Worm (Caenorhabditis elegans) whole organism, young adult: ENCODE data around the gene nstp-3.

ENCODE experiments used
- B0035.1 ChIP-seq: sonication (generic microtip); optimal IDR thresholded peaks from 2 replicates; lab custom pipeline; 2016; ENCODE audit warnings: missing genetic modification characterization, mild to moderate bottlenecking, missing compliant biosample characterization, missing genotype, missing genetic modification reagents
- B0261.1 ChIP-seq: sonication (generic microtip); optimal IDR thresholded peaks from 2 replicates; lab custom pipeline; 2016; ENCODE audit warnings: mild to moderate bottlenecking, missing genetic modification characterization, moderate library complexity, missing compliant biosample characterization
- B0336.3 ChIP-seq: fragments of 200-800 bp; sonication (Bioruptor generic); IDR thresholded peaks from 2 replicates; pipeline ENCODE4 v1.3.6; 2022; ENCODE audit warnings: missing genetic modification characterization, missing compliant biosample characterization
- C17E4.6 ChIP-seq: fragments of 200-800 bp; sonication (Bioruptor generic); IDR thresholded peaks from 2 replicates; pipeline ENCODE4 v1.3.6; 2022; ENCODE audit warnings: missing genetic modification reagents, missing genetic modification characterization, missing compliant biosample characterization
- D2030.7 ChIP-seq: fragments of 200-800 bp; sonication (Bioruptor generic); IDR thresholded peaks from 2 replicates; pipeline ENCODE4 v1.3.6; 2022; ENCODE audit warnings: missing genetic modification reagents, missing genetic modification characterization, missing compliant biosample characterization
- F23B12.7 ChIP-seq: sonication (generic microtip); optimal IDR thresholded peaks from 2 replicates; lab custom pipeline; 2017; ENCODE audit warnings: missing genetic modification characterization, mild to moderate bottlenecking, missing compliant biosample characterization, antibody characterized with exemption, moderate library complexity; ENCODE audit not compliant: insufficient read depth
- F37B4.10 ChIP-seq: fragments of 200-800 bp; sonication (Bioruptor generic); IDR thresholded peaks from 2 replicates; pipeline ENCODE4 v1.3.6; 2022; ENCODE audit warnings: missing genetic modification characterization, missing compliant biosample characterization
- F39B2.1 ChIP-seq: fragments of 200-800 bp; sonication (Bioruptor generic); IDR thresholded peaks from 2 replicates; pipeline ENCODE4 v1.3.6; 2022; ENCODE audit warnings: missing genetic modification reagents, missing genetic modification characterization, missing compliant biosample characterization
- F57C9.4 ChIP-seq: sonication (generic microtip); optimal IDR thresholded peaks from 2 replicates; lab custom pipeline; 2017; ENCODE audit warnings: mild to moderate bottlenecking, missing genetic modification characterization, missing compliant biosample characterization
- T26A5.8 ChIP-seq: sonication (generic microtip); optimal IDR thresholded peaks from 2 replicates; lab custom pipeline; 2016; ENCODE audit warnings: missing genetic modification characterization, missing compliant biosample characterization
- ama-1 ChIP-seq, 3 experiments: fragments of 150-350 bp in 1 of 3; sonication (generic microtip) in 2 of 3; optimal IDR thresholded peaks; 2 replicates each; lab custom pipeline; 2014 to 2018; ENCODE audit warnings: missing biosample characterization in 2 of 3, missing genetic modification characterization in 2 of 3, missing genetic modification reagents in 2 of 3
- aptf-3 ChIP-seq: fragments of 200-800 bp; sonication (Bioruptor generic); IDR thresholded peaks from 2 replicates; pipeline ENCODE4 v1.3.6; 2022; ENCODE audit warnings: missing genetic modification characterization, missing compliant biosample characterization
- atf-7 ChIP-seq: sonication (generic microtip); optimal IDR thresholded peaks from 2 replicates; lab custom pipeline; 2017; ENCODE audit warnings: mild to moderate bottlenecking, missing genetic modification characterization, missing compliant biosample characterization
- athp-1 ChIP-seq: sonication (generic microtip); optimal IDR thresholded peaks from 2 replicates; lab custom pipeline; 2017; ENCODE audit warnings: mild to moderate bottlenecking, missing genetic modification characterization, missing compliant biosample characterization
- attf-5 ChIP-seq: fragments of 200-800 bp; sonication (Bioruptor generic); optimal IDR thresholded peaks from 2 replicates; lab custom pipeline; 2018; ENCODE audit warnings: mild to moderate bottlenecking, missing genetic modification characterization, missing compliant biosample characterization
- bed-2 ChIP-seq: fragments of 200-800 bp; sonication (Bioruptor generic); IDR thresholded peaks from 2 replicates; pipeline ENCODE4 v1.3.6; 2022; ENCODE audit warnings: missing genetic modification reagents, missing genetic modification characterization, missing compliant biosample characterization
- ccch-3 ChIP-seq: fragments of 200-800 bp; sonication (Bioruptor generic); optimal IDR thresholded peaks from 2 replicates; lab custom pipeline; 2018; ENCODE audit warnings: mild to moderate bottlenecking, missing genetic modification characterization, missing compliant biosample characterization
- ceh-27 ChIP-seq: fragments of 200-800 bp; sonication (Bioruptor generic); optimal IDR thresholded peaks from 2 replicates; lab custom pipeline; 2018; ENCODE audit warnings: mild to moderate bottlenecking, missing genetic modification characterization, moderate library complexity, missing compliant biosample characterization
- ceh-40 ChIP-seq: fragments of 200-800 bp; sonication (Bioruptor generic); IDR thresholded peaks from 2 replicates; pipeline ENCODE4 v1.3.6; 2022; ENCODE audit warnings: missing genetic modification characterization, missing compliant biosample characterization
- ceh-79 ChIP-seq: sonication (generic microtip); optimal IDR thresholded peaks from 2 replicates; lab custom pipeline; 2017; ENCODE audit warnings: mild to moderate bottlenecking, missing genetic modification characterization, missing compliant biosample characterization
- ceh-91 ChIP-seq: fragments of 200-800 bp; sonication (Bioruptor generic); IDR thresholded peaks from 2 replicates; pipeline ENCODE4 v1.3.6; 2022; ENCODE audit warnings: missing genetic modification reagents, missing genetic modification characterization, missing compliant biosample characterization
- dox-1 ChIP-seq: fragments of 200-800 bp; sonication (Bioruptor generic); IDR thresholded peaks from 2 replicates; pipeline ENCODE4 v1.3.6; 2022; ENCODE audit warnings: missing genetic modification reagents, missing genetic modification characterization, missing compliant biosample characterization
- dpff-1 ChIP-seq: sonication (generic microtip); optimal IDR thresholded peaks from 2 replicates; lab custom pipeline; 2017; ENCODE audit warnings: mild to moderate bottlenecking, missing genetic modification characterization, missing compliant biosample characterization
- egl-18 ChIP-seq: fragments of 200-800 bp; sonication (Bioruptor generic); IDR thresholded peaks from 2 replicates; pipeline ENCODE4 v1.3.6; 2022; ENCODE audit warnings: missing genetic modification reagents, missing genetic modification characterization, missing compliant biosample characterization
- hlh-26 ChIP-seq: fragments of 200-800 bp; sonication (Bioruptor generic); conservative IDR thresholded peaks from 2 replicates; pipeline ENCODE4 v1.3.6; 2022; ENCODE audit warnings: missing genetic modification reagents, missing genetic modification characterization, missing compliant biosample characterization
- hrde-1 ChIP-seq: sonication (generic microtip); optimal IDR thresholded peaks from 2 replicates; lab custom pipeline; 2016; ENCODE audit warnings: missing genetic modification characterization, mild to moderate bottlenecking, missing compliant biosample characterization, moderate library complexity, missing genotype, missing genetic modification reagents, borderline replicate concordance
- let-526 ChIP-seq: fragments of 200-800 bp; sonication (Bioruptor generic); IDR thresholded peaks from 2 replicates; pipeline ENCODE4 v1.3.6; 2022; ENCODE audit warnings: missing genetic modification reagents, missing genetic modification characterization, missing compliant biosample characterization
- lin-35 ChIP-seq, 3 experiments: fragments of 150-350 bp in 2 of 3; sonication (generic microtip) in 1 of 3; optimal IDR thresholded peaks; 2 replicates each; lab custom pipeline; 2014 to 2018; ENCODE audit warnings: missing biosample characterization in 3 of 3, missing genetic modification characterization in 3 of 3, missing genetic modification reagents in 3 of 3
- lir-1 ChIP-seq: fragments of 200-800 bp; sonication (Bioruptor generic); conservative IDR thresholded peaks from 2 replicates; pipeline ENCODE4 v1.3.6; 2022; ENCODE audit warnings: missing genetic modification reagents, missing genetic modification characterization, missing compliant biosample characterization
- lsl-1 ChIP-seq: fragments of 200-800 bp; sonication (Bioruptor generic); optimal IDR thresholded peaks from 2 replicates; lab custom pipeline; 2018; ENCODE audit warnings: mild to moderate bottlenecking, missing genetic modification characterization, moderate library complexity, missing compliant biosample characterization
- lsy-27 ChIP-seq: sonication (generic microtip); optimal IDR thresholded peaks from 2 replicates; lab custom pipeline; 2017; ENCODE audit warnings: missing genetic modification characterization, mild to moderate bottlenecking, missing compliant biosample characterization, antibody characterized with exemption, missing genotype, borderline replicate concordance; ENCODE audit not compliant: insufficient read depth
- madf-3 ChIP-seq: fragments of 200-800 bp; sonication (Bioruptor generic); IDR thresholded peaks from 2 replicates; pipeline ENCODE4 v1.3.6; 2022; ENCODE audit warnings: missing genetic modification reagents, missing genetic modification characterization, missing compliant biosample characterization
- mcd-1 ChIP-seq: fragments of 200-800 bp; sonication (Bioruptor generic); IDR thresholded peaks from 2 replicates; pipeline ENCODE4 v1.3.6; 2022; ENCODE audit warnings: missing genetic modification reagents, missing genetic modification characterization, missing compliant biosample characterization
- mxl-1 ChIP-seq: sonication (generic microtip); optimal IDR thresholded peaks from 2 replicates; lab custom pipeline; 2016; ENCODE audit warnings: missing genetic modification characterization, missing compliant biosample characterization
- nfyb-1 ChIP-seq: fragments of 200-800 bp; sonication (Bioruptor generic); IDR thresholded peaks from 2 replicates; pipeline ENCODE4 v1.3.6; 2022; ENCODE audit warnings: missing genetic modification reagents, missing genetic modification characterization, missing compliant biosample characterization
- nhr-120 ChIP-seq: fragments of 200-800 bp; sonication (Bioruptor generic); IDR thresholded peaks from 2 replicates; pipeline ENCODE4 v1.3.6; 2022; ENCODE audit warnings: missing genetic modification characterization, missing compliant biosample characterization
- rcor-1 ChIP-seq: fragments of 200-800 bp; sonication (Bioruptor generic); IDR thresholded peaks from 2 replicates; pipeline ENCODE4 v1.3.6; 2022; ENCODE audit warnings: missing genetic modification reagents, missing genetic modification characterization, missing compliant biosample characterization
- rpc-1 ChIP-seq, 2 experiments: fragments of 150-350 bp in 1 of 2; sonication (generic microtip) in 1 of 2; optimal IDR thresholded peaks; 2 replicates each; lab custom pipeline; 2014 to 2018; ENCODE audit warnings: missing biosample characterization in 1 of 2, missing genetic modification characterization in 1 of 2, missing genetic modification reagents in 1 of 2, missing genotype in 1 of 2
- sdz-38 ChIP-seq: sonication (generic microtip); optimal IDR thresholded peaks from 2 replicates; lab custom pipeline; 2016; ENCODE audit warnings: missing genotype, missing genetic modification characterization, missing compliant biosample characterization
- snpc-1.1 ChIP-seq: sonication (generic microtip); optimal IDR thresholded peaks from 2 replicates; lab custom pipeline; 2017; ENCODE audit warnings: missing genetic modification characterization, mild to moderate bottlenecking, missing compliant biosample characterization, antibody characterized with exemption, moderate library complexity, missing genotype, missing genetic modification reagents; ENCODE audit not compliant: insufficient read depth
- snpc-1.3 ChIP-seq: sonication (generic microtip); optimal IDR thresholded peaks from 2 replicates; lab custom pipeline; 2017; ENCODE audit warnings: missing genetic modification characterization, mild to moderate bottlenecking, missing compliant biosample characterization, antibody characterized with exemption, moderate library complexity, missing genotype, missing genetic modification reagents; ENCODE audit not compliant: insufficient read depth
- tlf-1 ChIP-seq: fragments of 200-800 bp; sonication (Bioruptor generic); optimal IDR thresholded peaks from 2 replicates; lab custom pipeline; 2018; ENCODE audit warnings: mild to moderate bottlenecking, missing genetic modification characterization, missing compliant biosample characterization
- unc-130 ChIP-seq: sonication (generic microtip); optimal IDR thresholded peaks from 2 replicates; lab custom pipeline; 2016; ENCODE audit warnings: missing genetic modification reagents, missing genetic modification characterization, missing compliant biosample characterization
- ztf-22 ChIP-seq: fragments of 200-800 bp; sonication (Bioruptor generic); optimal IDR thresholded peaks from 2 replicates; lab custom pipeline; 2018; ENCODE audit warnings: mild to moderate bottlenecking, missing genetic modification characterization, moderate library complexity, missing compliant biosample characterization
- ztf-25 ChIP-seq: fragments of 200-800 bp; sonication (Bioruptor generic); IDR thresholded peaks from 2 replicates; pipeline ENCODE4 v1.3.6; 2022; ENCODE audit warnings: missing genetic modification reagents, missing genetic modification characterization, missing compliant biosample characterization

Gene nstp-3

ce11 chrV:5790497-5791280, 7.3 kb downstream of the nstp-3 start, which contains the start of the genes nhr-142 and F44E7.9 (continued):
- TF ChIP-seq F37B4.10 (GFP tag; lab: Robert Waterston, UW) = no peak
- peak; percentile 40 for TF ChIP-seq unc-130 (GFP tag; lab: Kevin White, UChicago)
- TF ChIP-seq B0336.3 (GFP tag; lab: Robert Waterston, UW) = peak; percentile 71
- TF ChIP-seq dpff-1 (tag; lab: Kevin White, UChicago) = no peak
- TF ChIP-seq F23B12.7 = peak; percentile 65
- no peak for TF ChIP-seq lsy-27 (tag; lab: Kevin White, UChicago)
- TF ChIP-seq atf-7 = peak; percentile 32
- peak; percentile 87 for TF ChIP-seq rcor-1 (GFP tag; lab: Robert Waterston, UW)
- no peak for TF ChIP-seq sdz-38 (tag; lab: Kevin White, UChicago)
- peak; percentile 86 for TF ChIP-seq attf-5 (GFP tag; lab: Kevin White, UChicago)
- peak; percentile 76 for TF ChIP-seq D2030.7 (GFP tag; lab: Robert Waterston, UW)
- peak; percentile 54 for TF ChIP-seq ceh-91
- peak; percentile 56 for TF ChIP-seq athp-1 (tag; lab: Kevin White, UChicago)
- TF ChIP-seq nfyb-1 (GFP tag; lab: Robert Waterston, UW) = peak; percentile 63; the same call in 1 of the 2 replicates
- peak in 2 of 3 experiments; percentile 54 to 72 for TF ChIP-seq lin-35 (GFP tag; optimal IDR thresholded peaks at IDR 0.05; lab: Kevin White, UChicago)
- TF ChIP-seq rpc-1 (optimal IDR thresholded peaks at IDR 0.05; lab: Kevin White, UChicago) = peak; percentile 0
- TF ChIP-seq rpc-1 (tag; optimal IDR thresholded peaks at IDR 0.05; lab: Kevin White, UChicago) = no peak
- peak; percentile 73 for TF ChIP-seq lir-1 (GFP tag; lab: Robert Waterston, UW)
- TF ChIP-seq dox-1 (GFP tag; lab: Robert Waterston, UW) = peak; percentile 95
- TF ChIP-seq hlh-26 = no peak
- peak; percentile 73 for TF ChIP-seq lsl-1 (GFP tag; lab: Kevin White, UChicago)
- TF ChIP-seq hrde-1 (tag; lab: Kevin White, UChicago) = no peak
- TF ChIP-seq let-526 (GFP tag; lab: Robert Waterston, UW) = peak; percentile 67; the same call in 1 of the 2 replicates
- TF ChIP-seq tlf-1 (GFP tag; lab: Kevin White, UChicago) = peak; percentile 78
- no peak for TF ChIP-seq egl-18 (GFP tag; lab: Robert Waterston, UW)
- TF ChIP-seq nhr-120 (GFP tag; lab: Robert Waterston, UW) = no peak
- no peak for TF ChIP-seq F39B2.1 (GFP tag; lab: Robert Waterston, UW)
- no peak for TF ChIP-seq ceh-40 (GFP tag; lab: Robert Waterston, UW)
- 0 out of 2 replicates have a peak, but pooled peaks have one; percentile 57 for TF ChIP-seq madf-3 (GFP tag; lab: Robert Waterston, UW)
- no peak for TF ChIP-seq snpc-1.3 (tag; lab: Kevin White, UChicago)
- no peak for TF ChIP-seq snpc-1.1 (tag; lab: Kevin White, UChicago)
- TF ChIP-seq aptf-3 (GFP tag; lab: Robert Waterston, UW) = no peak
- no peak for TF ChIP-seq mxl-1 (tag; lab: Kevin White, UChicago)
- TF ChIP-seq ccch-3 (GFP tag; lab: Kevin White, UChicago) = no peak
- TF ChIP-seq B0035.1 (tag; lab: Kevin White, UChicago) = peak; percentile 43
- TF ChIP-seq ceh-79 (tag; lab: Kevin White, UChicago) = no peak
- 0 out of 2 replicates have a peak, but pooled peaks have one; percentile 9 for TF ChIP-seq ztf-25 (GFP tag; lab: Robert Waterston, UW)
- TF ChIP-seq bed-2 (GFP tag; lab: Robert Waterston, UW) = no peak
- no peak for TF ChIP-seq ztf-22
- TF ChIP-seq C17E4.6 (GFP tag; lab: Robert Waterston, UW) = 0 out of 2 replicates have a peak, but pooled peaks have one; percentile 22
- TF ChIP-seq mcd-1 (GFP tag; lab: Robert Waterston, UW) = peak; percentile 87
- TF ChIP-seq ama-1 (optimal IDR thresholded peaks at IDR 0.05; lab: Kevin White, UChicago) = no peak
- no peak for TF ChIP-seq ama-1 (GFP tag; optimal IDR thresholded peaks at IDR 0.05; lab: Kevin White, UChicago)
- no peak for TF ChIP-seq T26A5.8
- TF ChIP-seq ceh-27 (GFP tag; lab: Kevin White, UChicago) = peak; percentile 77
- TF ChIP-seq B0261.1 (tag; lab: Kevin White, UChicago) = no peak
- no peak for TF ChIP-seq F57C9.4 (tag; lab: Kevin White, UChicago)
